Worm (Caenorhabditis elegans) whole organism, L4 larva: Measurements from ENCODE around the gene srj-45.

ENCODE experiments used
- ceh-62 ChIP-seq: sonication (generic microtip); optimal IDR thresholded peaks from 2 replicates; lab custom pipeline; 2017; ENCODE audit warnings: missing biosample characterization, missing genetic modification characterization
- daf-12 ChIP-seq: fragments of 150-350 bp; optimal IDR thresholded peaks from 2 replicates; lab custom pipeline; 2014; ENCODE audit warnings: missing biosample characterization, missing genetic modification reagents, missing genetic modification characterization
- hmg-1.1 ChIP-seq: fragments of 200-800 bp; sonication (Bioruptor generic); IDR thresholded peaks from 2 replicates; pipeline ENCODE4 v1.3.6; 2022; ENCODE audit warnings: missing genetic modification reagents, missing genetic modification characterization, missing compliant biosample characterization
- nhr-76 ChIP-seq: fragments of 150-350 bp; optimal IDR thresholded peaks from 2 replicates; lab custom pipeline; 2014; ENCODE audit warnings: missing biosample characterization, missing genetic modification characterization

- TF ChIP-seq ceh-62 (tag; lab: Kevin White, UChicago) (no peak), hmg-1.1 (GFP tag; lab: Robert Waterston, UW) (no peak), nhr-76 (tag; lab: Kevin White, UChicago) (no peak), daf-12 (tag; lab: Kevin White, UChicago) (no peak)
Observed at ce11 chrV:2877509-2877908, 41.1 kb upstream of the srj-45 start, which contains the start of gene F37B4.10.
